Worm (Caenorhabditis elegans): ENCODE results near the gene chil-11.

DNA sequence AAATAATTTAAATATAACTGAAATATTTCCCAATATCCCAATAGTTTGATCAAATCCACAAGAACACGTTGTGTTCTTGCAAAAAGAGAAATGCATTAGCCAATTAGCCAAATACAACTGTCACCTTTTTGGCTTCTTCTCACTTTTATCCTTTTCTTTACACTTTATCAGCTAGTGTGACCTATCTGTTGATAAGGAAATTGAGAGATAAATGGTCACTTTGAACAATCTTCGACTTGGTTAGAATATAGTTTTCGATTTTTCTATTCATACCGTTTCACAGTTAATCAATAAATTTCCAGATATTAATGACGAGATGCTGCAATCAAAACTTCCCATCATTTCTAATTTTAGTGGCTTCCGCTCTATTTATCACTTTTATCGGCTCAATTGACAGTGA lies 32.3 kb upstream of the chil-11 start, which contains the start of gene C55C3.1:
- no peak for TF ChIP-seq lin-35 (GFP tag; optimal IDR thresholded peaks at IDR 0.05)
- no peak for TF ChIP-seq alr-1 (tag; optimal IDR thresholded peaks at IDR 0.05; ENCODE audit: borderline replicate concordance)
- TF ChIP-seq mdl-1 (tag; optimal IDR thresholded peaks at IDR 0.05), result no peak
- no peak for TF ChIP-seq lin-39 (tag; optimal IDR thresholded peaks at IDR 0.05)
- TF ChIP-seq nhr-11 (tag; optimal IDR thresholded peaks at IDR 0.05), result no peak
- no peak for TF ChIP-seq nhr-237 (tag; optimal IDR thresholded peaks at IDR 0.05)
